Fruit fly (Drosophila melanogaster) whole organism, wandering third instar larva: ENCODE data around the gene CG11327.

Source experiments
- Abd-B ChIP-seq: fragments of >200 bp; optimal IDR thresholded peaks from 2 replicates; lab custom pipeline; 2017; ENCODE audit warnings: missing biosample characterization, missing genetic modification characterization
- Dif ChIP-seq: fragments of 200-275, 200-300 bp; sonication (Bioruptor generic); optimal IDR thresholded peaks from 2 replicates; lab custom pipeline; 2018; ENCODE audit warnings: missing biosample characterization, missing genetic modification characterization; ENCODE audit not compliant: partially characterized antibody
- HLH106 ChIP-seq: fragments of 200-800 bp; optimal IDR thresholded peaks from 3 replicates; lab custom pipeline; 2019; ENCODE audit warnings: missing biosample characterization, mild to moderate bottlenecking, missing genetic modification characterization, moderate library complexity
- Hnf4 ChIP-seq: fragments of 200-800 bp; sonication (Bioruptor generic); optimal IDR thresholded peaks from 2 replicates; lab custom pipeline; 2016; ENCODE audit warnings: missing biosample characterization, mild to moderate bottlenecking, missing genetic modification characterization
- Rel ChIP-seq, 2 experiments: fragments of 200-800 bp; sonication (Bioruptor generic) in 1 of 2; optimal IDR thresholded peaks; 2 replicates in 1 of 2; 3 replicates in 1 of 2; lab custom pipeline; 2016 to 2019; ENCODE audit warnings: mild to moderate bottlenecking in 2 of 2, missing biosample characterization in 2 of 2, missing genetic modification characterization in 2 of 2, moderate library complexity in 1 of 2
- br ChIP-seq: fragments of 200-800 bp; sonication (Bioruptor generic); optimal IDR thresholded peaks from 2 replicates; lab custom pipeline; 2016; ENCODE audit warnings: missing biosample characterization, missing genetic modification characterization
- dsf ChIP-seq: sonication (Bioruptor generic); optimal IDR thresholded peaks from 2 replicates; lab custom pipeline; 2016; ENCODE audit warnings: missing biosample characterization, missing genetic modification characterization, borderline replicate concordance
- fru ChIP-seq: fragments of 200-800 bp; sonication (Bioruptor generic); optimal IDR thresholded peaks from 3 replicates; lab custom pipeline; 2016; ENCODE audit warnings: missing biosample characterization, mild to moderate bottlenecking, missing genetic modification characterization
- pan ChIP-seq: fragments of >200 bp; optimal IDR thresholded peaks from 2 replicates; lab custom pipeline; 2017
- psq ChIP-seq: fragments of 200-800 bp; sonication (Bioruptor generic); optimal IDR thresholded peaks from 3 replicates; lab custom pipeline; 2017; ENCODE audit warnings: missing biosample characterization, mild to moderate bottlenecking, missing genetic modification characterization, moderate library complexity
- rgr ChIP-seq: fragments of 200-800 bp; sonication (Bioruptor generic); optimal IDR thresholded peaks from 3 replicates; lab custom pipeline; 2016; ENCODE audit warnings: missing biosample characterization, mild to moderate bottlenecking, missing genetic modification characterization
- sage ChIP-seq: fragments of 200-800 bp; sonication (Bioruptor generic); optimal IDR thresholded peaks from 2 replicates; lab custom pipeline; 2016; ENCODE audit warnings: missing biosample characterization, mild to moderate bottlenecking, missing genetic modification characterization
- tai ChIP-seq: sonication (Bioruptor generic); optimal IDR thresholded peaks from 2 replicates; lab custom pipeline; 2016; ENCODE audit warnings: missing biosample characterization, missing genetic modification characterization

- TF ChIP-seq Abd-B (GFP tag; lab: Kevin White, UChicago) (no peak), br (GFP tag; lab: Kevin White, UChicago) (no peak), rgr (GFP tag; lab: Kevin White, UChicago) (no peak), psq (no peak), pan (lab: Kevin White, UChicago) (no peak), Hnf4 (GFP tag; lab: Kevin White, UChicago) (no peak), HLH106 (no peak), fru (no peak), Dif (GFP tag; lab: Kevin White, UChicago) (no peak), sage (GFP tag; lab: Kevin White, UChicago) (no peak), dsf (GFP tag; lab: Kevin White, UChicago) (no peak), Rel (GFP tag; optimal IDR thresholded peaks at IDR 0.05; lab: Kevin White, UChicago) (no peak), Rel (tag; optimal IDR thresholded peaks at IDR 0.05; lab: Kevin White, UChicago) (no peak), tai (GFP tag; lab: Kevin White, UChicago) (no peak)
Observed at dm6 chr2L:6696229-6696628, 9.7 kb upstream of the CG11327 start.
